Worm (Caenorhabditis elegans) whole organism, L1 larva: ENCODE measurements around the gene srd-31.
A peak's percentile ranks its signal among the peaks of the same experiment; 100 is the strongest.

Experiments
- dpl-1 ChIP-seq, 3 experiments: fragments of 150-350 bp in 2 of 3; sonication (generic microtip) in 1 of 3; optimal IDR thresholded peaks; 2 replicates each; lab custom pipeline; 2014 to 2017; ENCODE audit warnings: missing biosample characterization in 3 of 3, missing genetic modification characterization in 3 of 3, missing genetic modification reagents in 3 of 3
- ztf-4 ChIP-seq: fragments of 150-350 bp; optimal IDR thresholded peaks from 2 replicates; lab custom pipeline; 2014; ENCODE audit warnings: missing biosample characterization, missing genetic modification characterization

The srd-31 gene

ce11 chrV:7587637-7588036 lies 46.9 kb downstream of the srd-31 start, which contains the start of the genes F19F10.11 and C50E3.5 (continued):
- TF ChIP-seq dpl-1 (GFP tag; optimal IDR thresholded peaks at IDR 0.05; lab: Kevin White, UChicago), result peak; percentile 48 to 72 (median 66)
- TF ChIP-seq ztf-4 (tag; lab: Kevin White, UChicago), result no peak
